Fruit fly (Drosophila melanogaster): Measurements from ENCODE around the gene CG4362.

- peak; percentile 70 for TF ChIP-seq CG34367 (tag; optimal IDR thresholded peaks at IDR 0.05)
- TF ChIP-seq CG10348 (GFP tag; IDR thresholded peaks at IDR 0.05): no peak
- TF ChIP-seq fd96Ca (GFP tag; IDR thresholded peaks at IDR 0.05): peak; percentile 37; the same call in 1 of the 3 replicates
- peak; percentile 45 for TF ChIP-seq CG12605 (GFP tag; IDR thresholded peaks at IDR 0.05)
- TF ChIP-seq CG4496 (GFP tag; IDR thresholded peaks at IDR 0.05): no peak; the same call in 2 of the 3 replicates
- TF ChIP-seq CG9948 (tag; optimal IDR thresholded peaks at IDR 0.05): peak; percentile 31
- peak; percentile 86 for TF ChIP-seq EcR (GFP tag; optimal IDR thresholded peaks at IDR 0.05)
- no peak for TF ChIP-seq Pif1B (GFP tag; optimal IDR thresholded peaks at IDR 0.05)
- peak; percentile 50 for TF ChIP-seq CG15710 (tag; optimal IDR thresholded peaks at IDR 0.05)
- peak; percentile 44 for TF ChIP-seq CG8301 (tag; optimal IDR thresholded peaks at IDR 0.05)
- peak; percentile 76 for TF ChIP-seq CG13204 (GFP tag; optimal IDR thresholded peaks at IDR 0.05)
Observed at dm6 chr3R:20257180-20257936, 50.0 kb downstream of the CG4362 start.

Measured in whole organism, pupa.